Fruit fly (Drosophila melanogaster) whole organism, embryonic: ENCODE data around the gene fig.

Experiments
- ATbp ChIP-seq: fragments of 200-800 bp; sonication (Bioruptor generic); optimal IDR thresholded peaks from 2 replicates; lab custom pipeline; 2017; ENCODE audit warnings: missing biosample characterization, mild to moderate bottlenecking, missing genetic modification characterization, missing genetic modification reagents
- Asciz ChIP-seq: fragments of 200-800 bp; sonication (Bioruptor generic); optimal IDR thresholded peaks from 2 replicates; lab custom pipeline; 2017; ENCODE audit warnings: missing biosample characterization, mild to moderate bottlenecking, missing genetic modification characterization, missing genetic modification reagents
- Atf-2 ChIP-seq: fragments of 200-800 bp; sonication (Bioruptor generic); optimal IDR thresholded peaks from 2 replicates; lab custom pipeline; 2016; ENCODE audit warnings: missing biosample characterization, missing genetic modification characterization
- Bteb2 ChIP-seq: fragments of 200-800 bp; sonication (Bioruptor generic); optimal IDR thresholded peaks from 2 replicates; lab custom pipeline; 2016; ENCODE audit warnings: missing biosample characterization, missing genetic modification characterization
- C15 ChIP-seq: fragments of 200-800 bp; sonication (Bioruptor generic); IDR thresholded peaks from 3 replicates; pipeline ENCODE4 v1.3.6; 2022; ENCODE audit warnings: missing biosample characterization, missing genetic modification characterization
- CG14014 ChIP-seq: fragments of 200-800 bp; sonication (Bioruptor generic); IDR thresholded peaks from 2 replicates; pipeline ENCODE4 v1.3.6; 2022; ENCODE audit warnings: missing biosample characterization, missing genetic modification characterization
- CG1602 ChIP-seq: fragments of 200-800 bp; sonication (Bioruptor generic); optimal IDR thresholded peaks from 3 replicates; lab custom pipeline; 2016; ENCODE audit warnings: missing biosample characterization, missing genetic modification characterization
- CG1603 ChIP-seq: fragments of 200-800 bp; sonication (Bioruptor generic); optimal IDR thresholded peaks from 2 replicates; lab custom pipeline; 2019; ENCODE audit warnings: missing biosample characterization, mild to moderate bottlenecking, missing genetic modification characterization, moderate library complexity
- CG16779 ChIP-seq: fragments of 200-800 bp; sonication (Bioruptor generic); IDR thresholded peaks from 2 replicates; pipeline ENCODE4 v1.3.6; 2022; ENCODE audit warnings: missing biosample characterization, missing genetic modification characterization
- CG17359 ChIP-seq: fragments of 200-800 bp; sonication (Bioruptor generic); optimal IDR thresholded peaks from 3 replicates; lab custom pipeline; 2018; ENCODE audit warnings: missing biosample characterization, mild to moderate bottlenecking, missing genetic modification characterization, moderate library complexity
- CG17912 ChIP-seq: fragments of 200-800 bp; sonication (Bioruptor generic); optimal IDR thresholded peaks from 2 replicates; lab custom pipeline; 2018; ENCODE audit warnings: missing biosample characterization, mild to moderate bottlenecking, missing genetic modification characterization
- CG18599 ChIP-seq: fragments of 200-800 bp; sonication (Bioruptor generic); optimal IDR thresholded peaks from 3 replicates; lab custom pipeline; 2017; ENCODE audit warnings: missing biosample characterization, missing genetic modification characterization, mild to moderate bottlenecking, moderate library complexity, missing genetic modification reagents
- CG3407 ChIP-seq: fragments of 200-800 bp; sonication (Bioruptor generic); optimal IDR thresholded peaks from 2 replicates; lab custom pipeline; 2018; ENCODE audit warnings: missing biosample characterization, mild to moderate bottlenecking, missing genetic modification characterization
- CG3726 ChIP-seq: fragments of 200-800 bp; sonication (Bioruptor generic); IDR thresholded peaks from 3 replicates; pipeline ENCODE4, ENCODE4 v1.3.6; 2022; ENCODE audit warnings: missing biosample characterization, missing genetic modification characterization
- CG6254 ChIP-seq: fragments of 200-800 bp; sonication (Bioruptor generic); optimal IDR thresholded peaks from 3 replicates; lab custom pipeline; 2017; ENCODE audit warnings: mild to moderate bottlenecking, missing biosample characterization, missing genetic modification reagents, missing genetic modification characterization
- CG6689 ChIP-seq: fragments of 200-800 bp; sonication (Bioruptor generic); IDR thresholded peaks from 2 replicates; pipeline ENCODE4 v1.3.6; 2022; ENCODE audit warnings: missing biosample characterization, missing genetic modification characterization
- CG8089 ChIP-seq: fragments of 200-800 bp; sonication (Bioruptor generic); optimal IDR thresholded peaks from 3 replicates; lab custom pipeline; 2016; ENCODE audit warnings: missing biosample characterization, missing genetic modification characterization
- CG9215 ChIP-seq: fragments of 200-800 bp; sonication (Bioruptor generic); IDR thresholded peaks from 2 replicates; pipeline ENCODE4 v1.3.6; 2022; ENCODE audit warnings: missing biosample characterization, missing genetic modification characterization
- CG9817 ChIP-seq: fragments of 200-800 bp; sonication (Bioruptor generic); optimal IDR thresholded peaks from 2 replicates; lab custom pipeline; 2018; ENCODE audit warnings: missing biosample characterization, mild to moderate bottlenecking, missing genetic modification characterization, moderate library complexity
- D19A ChIP-seq: fragments of 200-800 bp; optimal IDR thresholded peaks from 3 replicates; lab custom pipeline; 2019; ENCODE audit warnings: missing biosample characterization, mild to moderate bottlenecking, missing genetic modification characterization, moderate library complexity
- Drgx ChIP-seq: fragments of 200-800 bp; sonication (Bioruptor generic); IDR thresholded peaks from 2 replicates; pipeline ENCODE4 v1.3.6; 2022; ENCODE audit warnings: missing biosample characterization, missing genetic modification characterization
- E2f1 ChIP-seq: fragments of 200-800 bp; sonication (Bioruptor generic); IDR thresholded peaks from 2 replicates; pipeline ENCODE4 v1.3.6; 2022; ENCODE audit warnings: missing biosample characterization, missing genetic modification characterization
- Eip74EF ChIP-seq, 2 experiments: fragments of 200-800 bp in 1 of 2; fragments of >200 bp in 1 of 2; sonication (Bioruptor generic) in 1 of 2; optimal IDR thresholded peaks; 2 replicates each; lab custom pipeline; 2017 to 2019; ENCODE audit warnings: missing biosample characterization in 2 of 2, missing genetic modification characterization in 2 of 2, mild to moderate bottlenecking in 1 of 2, moderate library complexity in 1 of 2
- Elba2 ChIP-seq: fragments of 200-800 bp; sonication (Bioruptor generic); optimal IDR thresholded peaks from 3 replicates; lab custom pipeline; 2016; ENCODE audit warnings: missing biosample characterization, missing genetic modification characterization
- HLH3B ChIP-seq: fragments of 200-800 bp; sonication (Bioruptor generic); IDR thresholded peaks from 2 replicates; pipeline ENCODE4 v1.3.6; 2022; ENCODE audit warnings: missing biosample characterization, missing genetic modification characterization
- Hey ChIP-seq: fragments of 200-800 bp; sonication (Bioruptor generic); optimal IDR thresholded peaks from 3 replicates; lab custom pipeline; 2018; ENCODE audit warnings: missing biosample characterization, mild to moderate bottlenecking, missing genetic modification characterization
- MBD-R2 ChIP-seq: fragments of 200-800 bp; sonication (Bioruptor generic); IDR thresholded peaks from 2 replicates; pipeline ENCODE4 v1.3.6; 2022; ENCODE audit warnings: missing biosample characterization, missing genetic modification characterization
- Med ChIP-seq: fragments of 200-800 bp; sonication (Bioruptor generic); peaks from one replicate; lab custom pipeline; 2016; ENCODE audit warnings: missing biosample characterization, missing genetic modification characterization, mild to moderate bottlenecking, inconsistent platforms, moderate library complexity
- Rx ChIP-seq: fragments of 200-800 bp; sonication (Bioruptor generic); IDR thresholded peaks from 2 replicates; pipeline ENCODE4 v1.3.6; 2022; ENCODE audit warnings: missing biosample characterization, missing genetic modification characterization
- Stat92E ChIP-seq, 3 experiments: fragments of >200 bp in 2 of 3; fragments of 200-800 bp in 1 of 3; sonication (Bioruptor generic) in 1 of 3; optimal IDR thresholded peaks; 2 replicates each; lab custom pipeline; 2017 to 2019; ENCODE audit warnings: missing biosample characterization in 3 of 3, missing genetic modification characterization in 3 of 3, mild to moderate bottlenecking in 1 of 3, moderate library complexity in 1 of 3
- bab2 ChIP-seq: fragments of 200-800 bp; sonication (Bioruptor generic); optimal IDR thresholded peaks from 2 replicates; lab custom pipeline; 2016; ENCODE audit warnings: missing biosample characterization, missing genetic modification characterization
- caup ChIP-seq: fragments of 200-800 bp; sonication (Bioruptor generic); optimal IDR thresholded peaks from 3 replicates; lab custom pipeline; 2017; ENCODE audit warnings: missing biosample characterization, mild to moderate bottlenecking, missing genetic modification characterization, moderate library complexity; ENCODE audit not compliant: severe bottlenecking
- fd64A ChIP-seq: fragments of 200-800 bp; sonication (Bioruptor generic); optimal IDR thresholded peaks from 3 replicates; lab custom pipeline; 2018; ENCODE audit warnings: missing biosample characterization, mild to moderate bottlenecking, missing genetic modification characterization
- gem ChIP-seq: fragments of 200-800 bp; sonication (Bioruptor generic); optimal IDR thresholded peaks from 2 replicates; lab custom pipeline; 2019; ENCODE audit warnings: missing biosample characterization, mild to moderate bottlenecking, missing genetic modification characterization, moderate library complexity
- hkb ChIP-seq, 2 experiments: fragments of 200-800 bp in 1 of 2; fragments of >200 bp in 1 of 2; sonication (Bioruptor generic) in 1 of 2; IDR thresholded peaks in 1 of 2; optimal IDR thresholded peaks in 1 of 2; 2 replicates each; pipeline versions ENCODE4 v1.3.6 to Lab custom; 2017 to 2022; ENCODE audit warnings: missing biosample characterization in 1 of 2, missing genetic modification characterization in 1 of 2
- kay ChIP-seq: fragments of 200-800 bp; sonication (Bioruptor generic); optimal IDR thresholded peaks from 2 replicates; lab custom pipeline; 2016; ENCODE audit warnings: missing biosample characterization, missing genetic modification characterization
- ken ChIP-seq: fragments of 200-800 bp; sonication (Bioruptor generic); IDR thresholded peaks from 3 replicates; pipeline ENCODE4 v1.3.6; 2022; ENCODE audit warnings: missing biosample characterization, missing genetic modification characterization
- mirr ChIP-seq: fragments of 200-800 bp; sonication (Bioruptor generic); optimal IDR thresholded peaks from 3 replicates; lab custom pipeline; 2018; ENCODE audit warnings: missing biosample characterization, mild to moderate bottlenecking, missing genetic modification characterization
- mld ChIP-seq: fragments of 200-800 bp; sonication (Bioruptor generic); IDR thresholded peaks from 3 replicates; pipeline ENCODE4 v1.3.6; 2022; ENCODE audit warnings: missing biosample characterization, missing genetic modification characterization; ENCODE audit not compliant: partially characterized antibody
- onecut ChIP-seq: fragments of 200-800 bp; sonication (Bioruptor generic); IDR thresholded peaks from 2 replicates; pipeline ENCODE4 v1.3.6; 2022; ENCODE audit warnings: missing biosample characterization, missing genetic modification characterization
- org-1 ChIP-seq: fragments of 200-800 bp; sonication (Bioruptor generic); optimal IDR thresholded peaks from 2 replicates; lab custom pipeline; 2017; ENCODE audit warnings: missing biosample characterization, missing genetic modification characterization
- phol ChIP-seq: fragments of 200-800 bp; sonication (Bioruptor generic); optimal IDR thresholded peaks from 3 replicates; lab custom pipeline; 2018; ENCODE audit warnings: missing biosample characterization, mild to moderate bottlenecking, missing genetic modification characterization, moderate library complexity
- psq ChIP-seq: fragments of 200-800 bp; sonication (Bioruptor generic); optimal IDR thresholded peaks from 2 replicates; lab custom pipeline; 2017; ENCODE audit warnings: missing biosample characterization, missing genetic modification characterization
- sens ChIP-seq: fragments of 200-800 bp; sonication (Bioruptor generic); peaks from one replicate; lab custom pipeline; 2016; ENCODE audit warnings: missing biosample characterization, missing genetic modification characterization
- trem ChIP-seq: fragments of 200-800 bp; optimal IDR thresholded peaks from 3 replicates; lab custom pipeline; 2019; ENCODE audit warnings: missing biosample characterization, mild to moderate bottlenecking, missing genetic modification characterization, moderate library complexity
- unpg ChIP-seq: fragments of 200-800 bp; sonication (Bioruptor generic); optimal IDR thresholded peaks from 3 replicates; lab custom pipeline; 2018; ENCODE audit warnings: missing biosample characterization, mild to moderate bottlenecking, missing genetic modification characterization, moderate library complexity
- vvl ChIP-seq: fragments of 200-800 bp; sonication (Bioruptor generic); IDR thresholded peaks from 2 replicates; pipeline ENCODE4 v1.3.6; 2022; ENCODE audit warnings: missing biosample characterization, missing genetic modification characterization

Gene fig

DNA sequence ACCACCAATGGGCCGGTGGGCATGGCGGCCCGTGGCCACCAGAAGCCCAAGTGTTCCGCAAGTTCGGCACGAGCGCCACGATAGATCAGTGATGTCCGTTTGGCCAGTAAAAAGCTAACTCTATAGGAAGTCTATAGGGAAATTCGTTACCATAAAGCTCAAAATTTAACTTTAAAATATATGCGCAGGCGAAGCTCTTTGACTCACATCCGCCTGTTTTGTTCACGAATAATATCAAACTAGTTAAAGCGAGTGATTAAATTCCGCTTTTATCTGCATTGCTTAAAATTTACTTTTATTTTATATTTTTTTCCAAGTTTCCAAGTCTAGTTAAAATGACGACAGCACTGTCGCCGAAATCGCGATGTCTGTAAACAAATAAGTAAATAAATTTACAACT is 22.6 kb downstream of the fig start (continued):
- TF ChIP-seq mld (GFP tag; lab: Robert Waterston, UW) = no peak
- TF ChIP-seq phol (tag; lab: Kevin White, UChicago) = no peak

- TF ChIP-seq CG3407 (GFP tag; lab: Kevin White, UChicago) = peak; percentile 46
- TF ChIP-seq Drgx (GFP tag; lab: Robert Waterston, UW) = peak; percentile 36
- no peak for TF ChIP-seq hkb (optimal IDR thresholded peaks at IDR 0.05; lab: Kevin White, UChicago)
- 0 out of 2 replicates have a peak, but pooled peaks have one; percentile 31 for TF ChIP-seq hkb (GFP tag; IDR thresholded peaks at IDR 0.05; lab: Robert Waterston, UW)
- peak; percentile 18 for TF ChIP-seq caup
- peak; percentile 11; the same call in 1 of the 2 replicates for TF ChIP-seq vvl (GFP tag; lab: Robert Waterston, UW)
- TF ChIP-seq CG18599 (GFP tag; lab: Kevin White, UChicago) = peak; percentile 27
- no peak for TF ChIP-seq Stat92E (GFP tag; optimal IDR thresholded peaks at IDR 0.05; lab: Kevin White, UChicago)
- TF ChIP-seq bab2 (GFP tag; lab: Kevin White, UChicago) = peak; percentile 43
- TF ChIP-seq Rx (GFP tag; lab: Robert Waterston, UW) = 0 out of 2 replicates have a peak, but pooled peaks have one; percentile 10
- peak; percentile 16; the same call in 1 of the 2 replicates for TF ChIP-seq CG6689
- peak; percentile 89 for TF ChIP-seq Med
- TF ChIP-seq CG1603 (tag; lab: Kevin White, UChicago) = peak; percentile 59
- TF ChIP-seq D19A (tag; lab: Kevin White, UChicago) = no peak
- peak; percentile 11 for TF ChIP-seq kay (GFP tag; lab: Kevin White, UChicago)
- TF ChIP-seq HLH3B (GFP tag; lab: Robert Waterston, UW) = peak; percentile 41; the same call in 1 of the 2 replicates
- TF ChIP-seq CG17912 (GFP tag; lab: Kevin White, UChicago) = peak; percentile 18
- TF ChIP-seq ATbp (GFP tag; lab: Kevin White, UChicago) = peak; percentile 80
- peak; percentile 6 for TF ChIP-seq gem
- TF ChIP-seq CG1602 = no peak
- TF ChIP-seq ken = 0 out of 3 replicates have a peak, but pooled peaks have one; percentile 40
- no peak for TF ChIP-seq Elba2
- TF ChIP-seq fd64A (GFP tag; lab: Kevin White, UChicago) = peak; percentile 26
- peak; percentile 10 for TF ChIP-seq unpg (GFP tag; lab: Kevin White, UChicago)
- TF ChIP-seq Eip74EF (GFP tag; optimal IDR thresholded peaks at IDR 0.05; lab: Kevin White, UChicago) = peak in 1 of 2 experiments; percentile 3
- TF ChIP-seq C15 (GFP tag; lab: Robert Waterston, UW) = 0 out of 3 replicates have a peak, but pooled peaks have one; percentile 46
- TF ChIP-seq Atf-2 (GFP tag; lab: Kevin White, UChicago) = peak; percentile 6
- TF ChIP-seq CG9215 = no peak
- no peak for TF ChIP-seq CG6254
- peak; percentile 9; the same call in 1 of the 2 replicates for TF ChIP-seq onecut
- TF ChIP-seq mirr (GFP tag; lab: Kevin White, UChicago) = peak; percentile 59
- TF ChIP-seq MBD-R2 (GFP tag; lab: Robert Waterston, UW) = peak; percentile 13; the same call in 1 of the 2 replicates
- peak; percentile 73 for TF ChIP-seq sens
- peak; percentile 9 for TF ChIP-seq org-1 (GFP tag; lab: Kevin White, UChicago)
- TF ChIP-seq psq (GFP tag; lab: Kevin White, UChicago) = no peak
- TF ChIP-seq CG16779 (GFP tag; lab: Robert Waterston, UW) = no peak
- TF ChIP-seq E2f1 (GFP tag; lab: Robert Waterston, UW) = 0 out of 2 replicates have a peak, but pooled peaks have one; percentile 7
- peak; percentile 37 for TF ChIP-seq Asciz (GFP tag; lab: Kevin White, UChicago)
- TF ChIP-seq CG9817 (tag; lab: Kevin White, UChicago) = peak; percentile 0
- no peak for TF ChIP-seq trem
- TF ChIP-seq CG8089 = peak; percentile 19
- TF ChIP-seq CG17359 = peak; percentile 35
- no peak for TF ChIP-seq Hey (tag; lab: Kevin White, UChicago)
- TF ChIP-seq CG14014 (GFP tag; lab: Robert Waterston, UW) = peak; percentile 37; the same call in 1 of the 2 replicates
- no peak for TF ChIP-seq Bteb2 (GFP tag; lab: Kevin White, UChicago)
- 0 out of 3 replicates have a peak, but pooled peaks have one; percentile 30 for TF ChIP-seq CG3726 (GFP tag; lab: Robert Waterston, UW)
Measured at dm6 chr3R:29757226-29757625, 23.0 kb downstream of the fig start.
